Worm (Caenorhabditis elegans) whole organism, L3 larva: ENCODE results near the gene drl-1.

Experiments used
- R02D3.7 ChIP-seq: fragments of 150-350 bp; optimal IDR thresholded peaks from 2 replicates; lab custom pipeline; 2014; ENCODE audit warnings: missing biosample characterization, missing genetic modification characterization
- aly-2 ChIP-seq: fragments of 150-350 bp; optimal IDR thresholded peaks from 2 replicates; lab custom pipeline; 2014; ENCODE audit warnings: missing biosample characterization, missing genetic modification characterization
- ceh-16 ChIP-seq: sonication (generic microtip); optimal IDR thresholded peaks from 2 replicates; lab custom pipeline; 2017; ENCODE audit warnings: missing biosample characterization, missing genetic modification characterization
- ceh-28 ChIP-seq: fragments of 150-350 bp; optimal IDR thresholded peaks from 2 replicates; lab custom pipeline; 2014; ENCODE audit warnings: missing biosample characterization, missing genetic modification reagents, missing genetic modification characterization
- ceh-82 ChIP-seq: fragments of 150-350 bp; optimal IDR thresholded peaks from 2 replicates; lab custom pipeline; 2014; ENCODE audit warnings: missing biosample characterization, missing genetic modification characterization
- ceh-9 ChIP-seq: sonication (generic microtip); optimal IDR thresholded peaks from 2 replicates; lab custom pipeline; 2018; ENCODE audit warnings: missing biosample characterization, missing genetic modification characterization
- daf-12 ChIP-seq: fragments of 150-350 bp; optimal IDR thresholded peaks from 2 replicates; lab custom pipeline; 2014; ENCODE audit warnings: missing biosample characterization, missing genetic modification reagents, missing genetic modification characterization
- egl-27 ChIP-seq: sonication (generic microtip); optimal IDR thresholded peaks from 4 replicates; lab custom pipeline; 2017; ENCODE audit warnings: missing biosample characterization, missing genetic modification reagents, missing genetic modification characterization
- elt-1 ChIP-seq: fragments of 150-350 bp; optimal IDR thresholded peaks from 2 replicates; lab custom pipeline; 2014; ENCODE audit warnings: missing biosample characterization, missing genetic modification characterization
- elt-2 ChIP-seq: sonication (generic microtip); optimal IDR thresholded peaks from 2 replicates; lab custom pipeline; 2016; ENCODE audit warnings: missing genetic modification reagents, mild to moderate bottlenecking, missing genetic modification characterization, missing compliant biosample characterization
- elt-3 ChIP-seq, 3 experiments: fragments of 150-350 bp in 1 of 3; sonication (generic microtip) in 2 of 3; optimal IDR thresholded peaks; 2 replicates in 2 of 3; 4 replicates in 1 of 3; lab custom pipeline; 2014 to 2017; ENCODE audit warnings: missing biosample characterization in 3 of 3, missing genetic modification characterization in 3 of 3
- eor-1 ChIP-seq, 2 experiments: fragments of 150-350 bp; optimal IDR thresholded peaks; 2 replicates each; lab custom pipeline; 2014 to 2018; ENCODE audit warnings: missing biosample characterization in 2 of 2, missing genetic modification characterization in 2 of 2
- fkh-10 ChIP-seq: sonication (generic microtip); optimal IDR thresholded peaks from 2 replicates; lab custom pipeline; 2017; ENCODE audit warnings: missing biosample characterization, missing genetic modification reagents, missing genetic modification characterization
- fos-1 ChIP-seq: fragments of 150-350 bp; optimal IDR thresholded peaks from 2 replicates; lab custom pipeline; 2014; ENCODE audit warnings: missing biosample characterization, missing genetic modification characterization
- hmg-11 ChIP-seq: sonication (generic microtip); optimal IDR thresholded peaks from 2 replicates; lab custom pipeline; 2016; ENCODE audit warnings: missing genetic modification characterization, missing compliant biosample characterization
- lin-39 ChIP-seq: fragments of 150-350 bp; optimal IDR thresholded peaks from 2 replicates; lab custom pipeline; 2018; ENCODE audit warnings: missing biosample characterization, missing genetic modification reagents, missing genetic modification characterization
- mdl-1 ChIP-seq: fragments of 150-350 bp; optimal IDR thresholded peaks from 2 replicates; lab custom pipeline; 2014; ENCODE audit warnings: missing biosample characterization, missing genetic modification characterization
- mml-1 ChIP-seq: fragments of 150-350 bp; sonication (generic microtip); optimal IDR thresholded peaks from 3 replicates; lab custom pipeline; 2014; ENCODE audit warnings: missing biosample characterization, missing genetic modification characterization
- nfya-1 ChIP-seq: sonication (generic microtip); optimal IDR thresholded peaks from 2 replicates; lab custom pipeline; 2017; ENCODE audit warnings: missing genetic modification characterization, mild to moderate bottlenecking, missing compliant biosample characterization, antibody characterized with exemption, moderate library complexity; ENCODE audit not compliant: insufficient read depth
- nhr-237 ChIP-seq: fragments of 150-350 bp; optimal IDR thresholded peaks from 2 replicates; lab custom pipeline; 2014; ENCODE audit warnings: missing biosample characterization, missing genetic modification characterization
- nhr-25 ChIP-seq: sonication (generic microtip); optimal IDR thresholded peaks from 2 replicates; lab custom pipeline; 2017; ENCODE audit warnings: missing biosample characterization, missing genetic modification characterization
- nhr-67 ChIP-seq: fragments of 150-350 bp; optimal IDR thresholded peaks from 2 replicates; lab custom pipeline; 2014; ENCODE audit warnings: missing biosample characterization, missing genetic modification characterization
- nhr-76 ChIP-seq: fragments of 150-350 bp; sonication (generic microtip); optimal IDR thresholded peaks from 5 replicates; lab custom pipeline; 2014; ENCODE audit warnings: missing biosample characterization, missing genetic modification characterization
- pha-4 ChIP-seq: fragments of 150-350 bp; optimal IDR thresholded peaks from 2 replicates; lab custom pipeline; 2014; ENCODE audit warnings: missing biosample characterization, missing genetic modification reagents, missing genetic modification characterization
- pqm-1 ChIP-seq: fragments of 150-350 bp; optimal IDR thresholded peaks from 2 replicates; lab custom pipeline; 2017; ENCODE audit warnings: missing biosample characterization, missing genetic modification characterization, inconsistent platforms
- skn-1 ChIP-seq: fragments of 150-350 bp; optimal IDR thresholded peaks from 2 replicates; lab custom pipeline; 2014; ENCODE audit warnings: missing biosample characterization, missing genetic modification characterization
- snpc-4 ChIP-seq: fragments of 150-350 bp; optimal IDR thresholded peaks from 2 replicates; lab custom pipeline; 2014; ENCODE audit warnings: missing biosample characterization, missing genetic modification characterization
- tbx-2 ChIP-seq: sonication (generic microtip); optimal IDR thresholded peaks from 2 replicates; lab custom pipeline; 2016; ENCODE audit warnings: mild to moderate bottlenecking, missing genetic modification characterization, missing compliant biosample characterization
- unc-39 ChIP-seq: sonication (generic microtip); optimal IDR thresholded peaks from 4 replicates; lab custom pipeline; 2017; ENCODE audit warnings: missing biosample characterization, missing genetic modification characterization
- unc-62 ChIP-seq: fragments of 150-350 bp; sonication (generic microtip); optimal IDR thresholded peaks from 4 replicates; lab custom pipeline; 2014; ENCODE audit warnings: missing biosample characterization, missing genetic modification reagents, missing genetic modification characterization
- zag-1 ChIP-seq: fragments of 150-350 bp; optimal IDR thresholded peaks from 2 replicates; lab custom pipeline; 2014; ENCODE audit warnings: missing biosample characterization, missing genetic modification characterization
- ztf-11 ChIP-seq: fragments of 150-350 bp; optimal IDR thresholded peaks from 2 replicates; lab custom pipeline; 2014; ENCODE audit warnings: missing biosample characterization, missing genetic modification characterization
- ztf-4 ChIP-seq: fragments of 150-350 bp; optimal IDR thresholded peaks from 2 replicates; lab custom pipeline; 2014; ENCODE audit warnings: missing biosample characterization, missing genetic modification characterization

drl-1 gene

ce11 chrIV:324759-325158, at the start of gene drl-1:
drl-1 (plus strand) TSS chrIV:325059.
- TF ChIP-seq mdl-1 = no peak
- no peak for TF ChIP-seq nhr-76
- TF ChIP-seq hmg-11 (tag; lab: Kevin White, UChicago) = no peak
- TF ChIP-seq ztf-11 (tag; lab: Kevin White, UChicago) = no peak
- no peak for TF ChIP-seq unc-62 (GFP tag; lab: Kevin White, UChicago)
- TF ChIP-seq nhr-237 (tag; lab: Kevin White, UChicago) = no peak
- no peak for TF ChIP-seq tbx-2 (tag; lab: Kevin White, UChicago)
- no peak for TF ChIP-seq mml-1
- TF ChIP-seq ceh-82 (tag; lab: Kevin White, UChicago) = no peak
- TF ChIP-seq egl-27 (tag; lab: Kevin White, UChicago) = no peak
- TF ChIP-seq snpc-4 (tag; lab: Kevin White, UChicago) = no peak
- TF ChIP-seq zag-1 (tag; lab: Kevin White, UChicago) = no peak
- no peak for TF ChIP-seq fkh-10
- no peak for TF ChIP-seq nhr-67 (tag; lab: Kevin White, UChicago)
- no peak for TF ChIP-seq pha-4 (tag; lab: Kevin White, UChicago)

- no peak for TF ChIP-seq skn-1 (tag; lab: Kevin White, UChicago)
- TF ChIP-seq hmg-11 (tag; lab: Kevin White, UChicago) = no peak
- TF ChIP-seq ztf-11 (tag; lab: Kevin White, UChicago) = no peak
- peak; percentile 30 for TF ChIP-seq pha-4 (tag; lab: Kevin White, UChicago)
- no peak for TF ChIP-seq elt-1 (tag; lab: Kevin White, UChicago)
- peak; percentile 68 for TF ChIP-seq pqm-1 (tag; lab: Kevin White, UChicago)
- TF ChIP-seq zag-1 (tag; lab: Kevin White, UChicago) = no peak
- peak; percentile 62 for TF ChIP-seq elt-2 (tag; lab: Kevin White, UChicago)
Observed at ce11 chrIV:275146-275545, 49.7 kb upstream of the drl-1 start.

- no peak for TF ChIP-seq egl-27 (tag; lab: Kevin White, UChicago)
- TF ChIP-seq fkh-10 = no peak
- TF ChIP-seq nfya-1 (tag; lab: Kevin White, UChicago) = no peak
- TF ChIP-seq, all 47 proteins: peak for 0
Observed at ce11 chrIV:278284-278683, 46.6 kb upstream of the drl-1 start.

ce11 chrIV:282008-282407, 42.9 kb upstream of the drl-1 start:
- TF ChIP-seq pha-4 (tag; lab: Kevin White, UChicago) (peak; percentile 35), R02D3.7 (tag; lab: Kevin White, UChicago) (no peak)

- TF ChIP-seq ceh-82 (tag; lab: Kevin White, UChicago) (no peak), egl-27 (tag; lab: Kevin White, UChicago) (no peak), snpc-4 (tag; lab: Kevin White, UChicago) (no peak), eor-1 (tag; optimal IDR thresholded peaks at IDR 0.05; lab: Kevin White, UChicago) (no peak), nhr-76 (no peak), unc-39 (tag; lab: Kevin White, UChicago) (no peak), fkh-10 (peak; percentile 41)
Observed at ce11 chrIV:283347-283746, 41.5 kb upstream of the drl-1 start, which contains the start of gene best-19. best-19 (plus strand) TSS chrIV:283647.

ce11 chrIV:288027-288426, 36.8 kb upstream of the drl-1 start, which contains the start of gene T21D12.14:
T21D12.14 (minus strand) TSS chrIV:288127.
- TF ChIP-seq nhr-25 (tag; lab: Kevin White, UChicago) (peak; percentile 1), ceh-9 (no peak), nhr-67 (tag; lab: Kevin White, UChicago) (no peak)

- TF ChIP-seq unc-39 (tag; lab: Kevin White, UChicago) (no peak), hmg-11 (tag; lab: Kevin White, UChicago) (no peak), lin-39 (tag; lab: Kevin White, UChicago) (no peak), daf-12 (tag; lab: Kevin White, UChicago) (no peak), ztf-11 (tag; lab: Kevin White, UChicago) (no peak), ceh-16 (tag; lab: Kevin White, UChicago) (no peak), fos-1 (tag; lab: Kevin White, UChicago) (no peak), nhr-67 (tag; lab: Kevin White, UChicago) (no peak), eor-1 (tag; optimal IDR thresholded peaks at IDR 0.05; lab: Kevin White, UChicago) (no peak), aly-2 (no peak), ztf-4 (tag; lab: Kevin White, UChicago) (no peak), R02D3.7 (tag; lab: Kevin White, UChicago) (no peak), nhr-25 (tag; lab: Kevin White, UChicago) (no peak), elt-3 (tag; optimal IDR thresholded peaks at IDR 0.05; lab: Kevin White, UChicago) (no peak), unc-62 (GFP tag; lab: Kevin White, UChicago) (no peak), pha-4 (tag; lab: Kevin White, UChicago) (no peak), ceh-82 (tag; lab: Kevin White, UChicago) (no peak), ceh-28 (tag; lab: Kevin White, UChicago) (no peak), elt-1 (tag; lab: Kevin White, UChicago) (no peak)
Observed at ce11 chrIV:290387-290786, 34.5 kb upstream of the drl-1 start.
